Fruit fly (Drosophila melanogaster) whole organism, embryonic: ENCODE measurements around the gene CG12594.

ENCODE experiments used
- CG10431 ChIP-seq: fragments of 200-800 bp; sonication (Bioruptor generic); optimal IDR thresholded peaks from 3 replicates; lab custom pipeline; 2018; ENCODE audit warnings: missing biosample characterization, mild to moderate bottlenecking, missing genetic modification characterization
- CG10462 ChIP-seq: fragments of 200-800 bp; sonication (Bioruptor generic); optimal IDR thresholded peaks from 2 replicates; lab custom pipeline; 2016; ENCODE audit warnings: missing biosample characterization, missing genetic modification characterization
- CG12942 ChIP-seq: fragments of 200-800 bp; sonication (Bioruptor generic); optimal IDR thresholded peaks from 3 replicates; lab custom pipeline; 2016; ENCODE audit warnings: missing biosample characterization, missing genetic modification characterization
- CG13624 ChIP-seq: fragments of 200-800 bp; sonication (Bioruptor generic); optimal IDR thresholded peaks from 2 replicates; lab custom pipeline; 2016; ENCODE audit warnings: missing biosample characterization, missing genetic modification characterization
- CG14710 ChIP-seq: fragments of 200-800 bp; sonication (Bioruptor generic); optimal IDR thresholded peaks from 3 replicates; lab custom pipeline; 2019; ENCODE audit warnings: missing biosample characterization, mild to moderate bottlenecking, missing genetic modification characterization, moderate library complexity
- CG15696 ChIP-seq: fragments of 200-800 bp; sonication (Bioruptor generic); optimal IDR thresholded peaks from 2 replicates; lab custom pipeline; 2019; ENCODE audit warnings: missing biosample characterization, mild to moderate bottlenecking, missing genetic modification characterization, moderate library complexity
- CG18011 ChIP-seq: fragments of 200-800 bp; sonication (Bioruptor generic); optimal IDR thresholded peaks from 2 replicates; lab custom pipeline; 2017; ENCODE audit warnings: missing biosample characterization, missing genetic modification characterization, mild to moderate bottlenecking, moderate library complexity, missing genotype
- CG1832 ChIP-seq: fragments of 200-800 bp; sonication (Bioruptor generic); optimal IDR thresholded peaks from 2 replicates; lab custom pipeline; 2017; ENCODE audit warnings: missing biosample characterization, mild to moderate bottlenecking, missing genetic modification characterization, inconsistent platforms
- CG2678 ChIP-seq: fragments of 200-800 bp; sonication (Bioruptor generic); optimal IDR thresholded peaks from 3 replicates; lab custom pipeline; 2019; ENCODE audit warnings: missing biosample characterization, mild to moderate bottlenecking, missing genetic modification characterization, moderate library complexity
- CG31388 ChIP-seq: fragments of 200-800 bp; sonication (Bioruptor generic); optimal IDR thresholded peaks from 2 replicates; lab custom pipeline; 2016; ENCODE audit warnings: missing biosample characterization, missing genetic modification characterization
- CG32772 ChIP-seq: fragments of 200-800 bp; sonication (Bioruptor generic); IDR thresholded peaks from 2 replicates; pipeline ENCODE4 v1.3.6; 2022; ENCODE audit warnings: missing biosample characterization, missing genetic modification characterization
- CG3281 ChIP-seq: fragments of 200-800 bp; sonication (Bioruptor generic); optimal IDR thresholded peaks from 3 replicates; lab custom pipeline; 2017; ENCODE audit warnings: missing biosample characterization, mild to moderate bottlenecking, missing genetic modification characterization
- CG43689 ChIP-seq: fragments of 200-800 bp; sonication (Bioruptor generic); IDR thresholded peaks from 2 replicates; pipeline ENCODE4 v1.3.6; 2022; ENCODE audit warnings: missing biosample characterization, missing genetic modification characterization
- CG4730 ChIP-seq: fragments of 200-800 bp; sonication (Bioruptor generic); IDR thresholded peaks from 2 replicates; pipeline ENCODE4 v1.3.6; 2022; ENCODE audit warnings: missing biosample characterization, missing genetic modification characterization
- CG6683 ChIP-seq: fragments of 200-800 bp; sonication (Bioruptor generic); optimal IDR thresholded peaks from 2 replicates; lab custom pipeline; 2017; ENCODE audit warnings: missing biosample characterization, mild to moderate bottlenecking, missing genetic modification characterization, missing genetic modification reagents
- CkIIα-i1 ChIP-seq: fragments of 200-800 bp; sonication (Bioruptor generic); IDR thresholded peaks from 2 replicates; pipeline ENCODE4 v1.3.6; 2022; ENCODE audit warnings: missing biosample characterization, missing genetic modification characterization
- ERR ChIP-seq: fragments of 200-800 bp; sonication (Bioruptor generic); optimal IDR thresholded peaks from 2 replicates; lab custom pipeline; 2016; ENCODE audit warnings: missing biosample characterization, missing genetic modification characterization
- Ets97D ChIP-seq: fragments of 200-800 bp; sonication (Bioruptor generic); optimal IDR thresholded peaks from 3 replicates; lab custom pipeline; 2016; ENCODE audit warnings: missing biosample characterization, missing genetic modification characterization
- HLH4C ChIP-seq: fragments of 200-800 bp; sonication (Bioruptor generic); IDR thresholded peaks from 3 replicates; pipeline ENCODE4 v1.3.6; 2022; ENCODE audit warnings: missing biosample characterization, missing genetic modification characterization; ENCODE audit not compliant: partially characterized antibody
- Hmr ChIP-seq: fragments of 200-800 bp; sonication (Bioruptor generic); optimal IDR thresholded peaks from 3 replicates; lab custom pipeline; 2017; ENCODE audit warnings: mild to moderate bottlenecking, missing biosample characterization, missing genetic modification reagents, missing genetic modification characterization
- Hr39 ChIP-seq: fragments of >200 bp; optimal IDR thresholded peaks from 2 replicates; lab custom pipeline; 2017
- Hr51 ChIP-seq, 2 experiments: fragments of 200-800 bp; sonication (Bioruptor generic); optimal IDR thresholded peaks; 2 replicates in 1 of 2; 3 replicates in 1 of 2; lab custom pipeline; 2016 to 2018; ENCODE audit warnings: missing biosample characterization in 2 of 2, missing genetic modification characterization in 2 of 2, mild to moderate bottlenecking in 1 of 2, moderate library complexity in 1 of 2
- Lim3 ChIP-seq: fragments of 200-800 bp; sonication (Bioruptor generic); IDR thresholded peaks from 2 replicates; pipeline ENCODE4 v1.3.6; 2022; ENCODE audit warnings: missing biosample characterization, missing genetic modification characterization
- MESR4 ChIP-seq: fragments of 200-800 bp; sonication (Bioruptor generic); optimal IDR thresholded peaks from 2 replicates; lab custom pipeline; 2018; ENCODE audit warnings: missing biosample characterization, mild to moderate bottlenecking, missing genetic modification characterization, moderate library complexity
- Mes4 ChIP-seq: fragments of 200-800 bp; sonication (Bioruptor generic); optimal IDR thresholded peaks from 2 replicates; lab custom pipeline; 2016; ENCODE audit warnings: missing biosample characterization, missing genetic modification characterization
- Oaz ChIP-seq: fragments of 200-800 bp; sonication (Bioruptor generic); IDR thresholded peaks from 2 replicates; pipeline ENCODE4 v1.3.6; 2022; ENCODE audit warnings: missing biosample characterization, missing genetic modification characterization
- Optix ChIP-seq: fragments of 200-800 bp; sonication (Bioruptor generic); IDR thresholded peaks from 3 replicates; pipeline ENCODE4 v1.3.6; 2022; ENCODE audit warnings: missing biosample characterization, missing genetic modification characterization
- Scr ChIP-seq: fragments of 200-800 bp; sonication (Bioruptor generic); IDR thresholded peaks from 2 replicates; pipeline ENCODE4 v1.3.6; 2022; ENCODE audit warnings: missing biosample characterization, missing genetic modification characterization; ENCODE audit not compliant: partially characterized antibody
- Spps ChIP-seq: fragments of 200-800 bp; sonication (Bioruptor generic); optimal IDR thresholded peaks from 2 replicates; lab custom pipeline; 2018; ENCODE audit warnings: missing biosample characterization, mild to moderate bottlenecking, missing genetic modification characterization
- ato ChIP-seq: fragments of 200-800 bp; sonication (Bioruptor generic); IDR thresholded peaks from 2 replicates; pipeline ENCODE4 v1.3.6; 2022; ENCODE audit warnings: missing biosample characterization, missing genetic modification characterization; ENCODE audit not compliant: partially characterized antibody
- bbx ChIP-seq: fragments of 200-800 bp; sonication (Bioruptor generic); IDR thresholded peaks from 2 replicates; pipeline ENCODE4 v1.3.6; 2022; ENCODE audit warnings: missing biosample characterization, missing genetic modification characterization; ENCODE audit not compliant: partially characterized antibody
- danr ChIP-seq: fragments of 200-800 bp; sonication (Bioruptor generic); IDR thresholded peaks from 2 replicates; pipeline ENCODE4 v1.3.6; 2022; ENCODE audit warnings: missing biosample characterization, missing genetic modification characterization
- dmrt99B ChIP-seq: fragments of 200-800 bp; sonication (Bioruptor generic); optimal IDR thresholded peaks from 2 replicates; lab custom pipeline; 2018; ENCODE audit warnings: missing biosample characterization, mild to moderate bottlenecking, missing genetic modification characterization, moderate library complexity
- ftz-f1 ChIP-seq: fragments of 200-800 bp; sonication (Bioruptor generic); optimal IDR thresholded peaks from 2 replicates; lab custom pipeline; 2016; ENCODE audit warnings: missing biosample characterization, missing genetic modification characterization
- gce ChIP-seq: fragments of 200-800 bp; sonication (Bioruptor generic); IDR thresholded peaks from 3 replicates; pipeline ENCODE4 v1.3.6; 2022; ENCODE audit warnings: missing biosample characterization, missing genetic modification characterization
- gt ChIP-seq: fragments of 200-800 bp; sonication (Bioruptor generic); IDR thresholded peaks from 2 replicates; pipeline ENCODE4 v1.3.6; 2022; ENCODE audit warnings: missing biosample characterization, missing genetic modification characterization
- hbn ChIP-seq: fragments of 200-800 bp; sonication (Bioruptor generic); IDR thresholded peaks from 2 replicates; pipeline ENCODE4 v1.3.6; 2022; ENCODE audit warnings: missing biosample characterization, missing genetic modification characterization; ENCODE audit not compliant: partially characterized antibody
- jing ChIP-seq: fragments of 200-800 bp; sonication (Bioruptor generic); optimal IDR thresholded peaks from 2 replicates; lab custom pipeline; 2018; ENCODE audit warnings: missing biosample characterization, mild to moderate bottlenecking, missing genetic modification characterization
- klu ChIP-seq: fragments of 200-800 bp; sonication (Bioruptor generic); IDR thresholded peaks from 2 replicates; pipeline ENCODE4 v1.3.6; 2022; ENCODE audit warnings: missing biosample characterization, missing genetic modification characterization
- knrl ChIP-seq: fragments of 200-800 bp; sonication (Bioruptor generic); IDR thresholded peaks from 3 replicates; pipeline ENCODE4 v1.3.6; 2022; ENCODE audit warnings: missing biosample characterization, missing genetic modification characterization; ENCODE audit not compliant: partially characterized antibody
- lilli ChIP-seq: fragments of 200-800 bp; sonication (Bioruptor generic); optimal IDR thresholded peaks from 3 replicates; lab custom pipeline; 2016; ENCODE audit warnings: missing biosample characterization, missing genetic modification characterization
- maf-S ChIP-seq: fragments of 200-800 bp; sonication (Bioruptor generic); optimal IDR thresholded peaks from 2 replicates; lab custom pipeline; 2016; ENCODE audit warnings: missing biosample characterization, missing genetic modification characterization
- run ChIP-seq: fragments of 200-800 bp; sonication (Bioruptor generic); optimal IDR thresholded peaks from 3 replicates; lab custom pipeline; 2018; ENCODE audit warnings: missing biosample characterization, mild to moderate bottlenecking, missing genetic modification characterization
- sim ChIP-seq: fragments of 200-800 bp; sonication (Bioruptor generic); IDR thresholded peaks from 2 replicates; pipeline ENCODE4 v1.3.6; 2022; ENCODE audit warnings: missing biosample characterization, missing genetic modification characterization
- sisA ChIP-seq: fragments of 200-800 bp; sonication (Bioruptor generic); IDR thresholded peaks from 2 replicates; pipeline ENCODE4 v1.3.6; 2022; ENCODE audit warnings: missing biosample characterization, missing genetic modification characterization
- sob ChIP-seq: fragments of 200-800 bp; sonication (Bioruptor generic); IDR thresholded peaks from 2 replicates; pipeline ENCODE4 v1.3.6; 2022; ENCODE audit warnings: missing biosample characterization, missing genetic modification characterization
- ssp ChIP-seq: fragments of 200-800 bp; sonication (Bioruptor generic); IDR thresholded peaks from 2 replicates; pipeline ENCODE4 v1.3.6; 2022; ENCODE audit warnings: missing biosample characterization, missing genetic modification characterization
- stc ChIP-seq: fragments of 200-800 bp; sonication (Bioruptor generic); IDR thresholded peaks from 2 replicates; pipeline ENCODE4 v1.3.6; 2022; ENCODE audit warnings: missing biosample characterization, missing genetic modification characterization
- tin ChIP-seq: fragments of 200-800 bp; sonication (Bioruptor generic); optimal IDR thresholded peaks from 3 replicates; lab custom pipeline; 2016; ENCODE audit warnings: missing biosample characterization, missing genetic modification characterization
- wek ChIP-seq: fragments of 200-800 bp; sonication (Bioruptor generic); optimal IDR thresholded peaks from 3 replicates; lab custom pipeline; 2018; ENCODE audit warnings: missing biosample characterization, mild to moderate bottlenecking, missing genetic modification characterization, moderate library complexity
- zen2 ChIP-seq: fragments of 200-800 bp; sonication (Bioruptor generic); IDR thresholded peaks from 3 replicates; pipeline ENCODE4 v1.3.6; 2022; ENCODE audit warnings: missing biosample characterization, missing genetic modification characterization; ENCODE audit not compliant: partially characterized antibody

CG12594 gene

DNA sequence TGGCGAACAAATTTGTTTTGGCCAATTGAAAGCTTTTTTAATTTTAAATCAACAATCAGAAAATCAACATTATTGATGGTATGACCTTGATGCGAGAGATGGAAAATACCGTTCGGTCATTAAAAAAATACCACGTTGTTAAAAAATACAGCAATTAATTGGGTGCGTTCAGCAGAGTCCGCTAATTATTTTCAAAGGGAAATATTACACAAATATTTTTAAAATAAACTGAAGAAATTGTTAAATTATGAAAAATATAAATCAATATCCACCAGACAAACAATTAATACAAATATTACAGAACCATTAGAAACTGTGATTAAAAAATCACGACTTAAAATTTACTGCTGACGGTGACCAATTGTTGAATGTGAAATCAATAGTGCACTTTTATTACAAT, 43.5 kb upstream of the CG12594 start, which contains the start of gene CG18476 (continued):
- TF ChIP-seq danr (GFP tag; lab: Robert Waterston, UW) (peak; percentile 86), ato (GFP tag; lab: Robert Waterston, UW) (no peak), CG4730 (GFP tag; lab: Robert Waterston, UW) (peak; percentile 91), hbn (no peak), Lim3 (GFP tag; lab: Robert Waterston, UW) (peak; percentile 43; the same call in 1 of the 2 replicates), CG10431 (GFP tag; lab: Kevin White, UChicago) (no peak), CG6683 (peak; percentile 73), ftz-f1 (GFP tag; lab: Kevin White, UChicago) (peak; percentile 54), maf-S (GFP tag; lab: Kevin White, UChicago) (peak; percentile 59), CG1832 (GFP tag; lab: Kevin White, UChicago) (no peak), CG31388 (GFP tag; lab: Kevin White, UChicago) (peak; percentile 75), Spps (tag; lab: Kevin White, UChicago) (peak; percentile 88), CG18011 (GFP tag; lab: Kevin White, UChicago) (peak; percentile 64), ERR (GFP tag; lab: Kevin White, UChicago) (peak; percentile 43), CG14710 (tag; lab: Kevin White, UChicago) (peak; percentile 94), CG2678 (peak; percentile 95), MESR4 (GFP tag; lab: Kevin White, UChicago) (peak; percentile 48), gce (peak; percentile 85), ssp (peak; percentile 80), CG12942 (GFP tag; lab: Kevin White, UChicago) (peak; percentile 77), bbx (GFP tag; lab: Robert Waterston, UW) (no peak), run (tag; lab: Kevin White, UChicago) (peak; percentile 81), Hmr (GFP tag; lab: Kevin White, UChicago) (peak; percentile 91), Mes4 (GFP tag; lab: Kevin White, UChicago) (peak; percentile 51), CG15696 (tag; lab: Kevin White, UChicago) (peak; percentile 93), dmrt99B (peak; percentile 94), Ets97D (GFP tag; lab: Kevin White, UChicago) (peak; percentile 61), CG32772 (peak; percentile 92), HLH4C (GFP tag; lab: Robert Waterston, UW) (no peak), CG43689 (peak; percentile 66; the same call in 1 of the 2 replicates), lilli (GFP tag; lab: Kevin White, UChicago) (peak; percentile 87), CG10462 (GFP tag; lab: Kevin White, UChicago) (peak; percentile 72), CkIIα-i1 (GFP tag; lab: Robert Waterston, UW) (no peak), Hr51 (GFP tag; optimal IDR thresholded peaks at IDR 0.05; lab: Kevin White, UChicago) (peak; percentile 52 to 95), jing (GFP tag; lab: Kevin White, UChicago) (peak; percentile 63), sob (GFP tag; lab: Robert Waterston, UW) (peak; percentile 95), sim (peak; percentile 67; the same call in 1 of the 2 replicates), wek (peak; percentile 25), CG3281 (GFP tag; lab: Kevin White, UChicago) (peak; percentile 91), Hr39 (lab: Kevin White, UChicago) (no peak), Oaz (GFP tag; lab: Robert Waterston, UW) (peak; percentile 87), gt (peak; percentile 81), klu (GFP tag; lab: Robert Waterston, UW) (peak; percentile 90), tin (peak; percentile 89), Optix (GFP tag; lab: Robert Waterston, UW) (no peak), sisA (GFP tag; lab: Robert Waterston, UW) (peak; percentile 89), Scr (GFP tag; lab: Robert Waterston, UW) (no peak; the same call in 1 of the 2 replicates), zen2 (GFP tag; lab: Robert Waterston, UW) (no peak), CG13624 (GFP tag; lab: Kevin White, UChicago) (peak; percentile 74), knrl (GFP tag; lab: Robert Waterston, UW) (no peak), stc (peak; percentile 94)
